Fruit fly (Drosophila melanogaster) whole organism, embryonic: ENCODE data around the gene CG34310.

ENCODE experiments used
- Ada2b ChIP-seq: fragments of 200-800 bp; sonication (Bioruptor generic); IDR thresholded peaks from 2 replicates; pipeline ENCODE4 v1.3.6; 2022; ENCODE audit warnings: missing biosample characterization, missing genetic modification characterization
- CG10366 ChIP-seq: fragments of 200-800 bp; sonication (Bioruptor generic); IDR thresholded peaks from 2 replicates; pipeline ENCODE4 v1.3.6; 2022; ENCODE audit warnings: missing biosample characterization, missing genetic modification characterization
- CG10431 ChIP-seq: fragments of 200-800 bp; sonication (Bioruptor generic); optimal IDR thresholded peaks from 3 replicates; lab custom pipeline; 2018; ENCODE audit warnings: missing biosample characterization, mild to moderate bottlenecking, missing genetic modification characterization
- CG10979 ChIP-seq: fragments of 200-800 bp; sonication (Bioruptor generic); optimal IDR thresholded peaks from 2 replicates; lab custom pipeline; 2018; ENCODE audit warnings: missing biosample characterization, mild to moderate bottlenecking, missing genetic modification characterization, moderate library complexity
- CG11085 ChIP-seq: fragments of 200-800 bp; sonication (Bioruptor generic); IDR thresholded peaks from 2 replicates; pipeline ENCODE4 v1.3.6; 2022; ENCODE audit warnings: missing biosample characterization, missing genetic modification characterization
- CG11504 ChIP-seq: fragments of 200-800 bp; sonication (Bioruptor generic); optimal IDR thresholded peaks from 3 replicates; lab custom pipeline; 2019; ENCODE audit warnings: missing biosample characterization, mild to moderate bottlenecking, missing genetic modification characterization, moderate library complexity
- CG11560 ChIP-seq: fragments of 200-800 bp; sonication (Bioruptor generic); IDR thresholded peaks from 3 replicates; pipeline ENCODE4 v1.3.6; 2022; ENCODE audit warnings: missing biosample characterization, missing genetic modification characterization
- CG13287 ChIP-seq: fragments of 200-800 bp; sonication (Bioruptor generic); IDR thresholded peaks from 2 replicates; pipeline ENCODE4 v1.3.6; 2022; ENCODE audit warnings: missing biosample characterization, missing genetic modification characterization; ENCODE audit not compliant: partially characterized antibody
- CG1603 ChIP-seq: fragments of 200-800 bp; sonication (Bioruptor generic); optimal IDR thresholded peaks from 2 replicates; lab custom pipeline; 2019; ENCODE audit warnings: missing biosample characterization, mild to moderate bottlenecking, missing genetic modification characterization, moderate library complexity
- CG17359 ChIP-seq: fragments of 200-800 bp; sonication (Bioruptor generic); optimal IDR thresholded peaks from 3 replicates; lab custom pipeline; 2018; ENCODE audit warnings: missing biosample characterization, mild to moderate bottlenecking, missing genetic modification characterization, moderate library complexity
- CG17361 ChIP-seq: fragments of 200-800 bp; sonication (Bioruptor generic); IDR thresholded peaks from 3 replicates; pipeline ENCODE4 v1.3.6; 2022; ENCODE audit warnings: missing biosample characterization, missing genetic modification characterization
- CG17912 ChIP-seq: fragments of 200-800 bp; sonication (Bioruptor generic); optimal IDR thresholded peaks from 2 replicates; lab custom pipeline; 2018; ENCODE audit warnings: missing biosample characterization, mild to moderate bottlenecking, missing genetic modification characterization
- CG2116 ChIP-seq: fragments of 200-800 bp; sonication (Bioruptor generic); optimal IDR thresholded peaks from 3 replicates; lab custom pipeline; 2018; ENCODE audit warnings: missing biosample characterization, mild to moderate bottlenecking, missing genetic modification characterization
- CG3281 ChIP-seq: fragments of 200-800 bp; sonication (Bioruptor generic); optimal IDR thresholded peaks from 3 replicates; lab custom pipeline; 2017; ENCODE audit warnings: missing biosample characterization, mild to moderate bottlenecking, missing genetic modification characterization
- CG43689 ChIP-seq: fragments of 200-800 bp; sonication (Bioruptor generic); IDR thresholded peaks from 2 replicates; pipeline ENCODE4 v1.3.6; 2022; ENCODE audit warnings: missing biosample characterization, missing genetic modification characterization
- CG6654 ChIP-seq: fragments of 200-800 bp; sonication (Bioruptor generic); optimal IDR thresholded peaks from 2 replicates; lab custom pipeline; 2017; ENCODE audit warnings: missing biosample characterization, mild to moderate bottlenecking, missing genetic modification characterization
- CG6683 ChIP-seq: fragments of 200-800 bp; sonication (Bioruptor generic); optimal IDR thresholded peaks from 2 replicates; lab custom pipeline; 2017; ENCODE audit warnings: missing biosample characterization, mild to moderate bottlenecking, missing genetic modification characterization, missing genetic modification reagents
- CG7987 ChIP-seq: fragments of 200-800 bp; sonication (Bioruptor generic); optimal IDR thresholded peaks from 2 replicates; lab custom pipeline; 2018; ENCODE audit warnings: missing biosample characterization, mild to moderate bottlenecking, missing genetic modification characterization, moderate library complexity
- CrebB ChIP-seq: fragments of 200-800 bp; sonication (Bioruptor generic); optimal IDR thresholded peaks from 3 replicates; lab custom pipeline; 2018; ENCODE audit warnings: missing biosample characterization, mild to moderate bottlenecking, missing genetic modification characterization
- Dbx ChIP-seq: fragments of 200-800 bp; sonication (Bioruptor generic); IDR thresholded peaks from 3 replicates; pipeline ENCODE4 v1.3.6; 2022; ENCODE audit warnings: missing biosample characterization, missing genetic modification characterization
- Deaf1 ChIP-seq: fragments of 200-800 bp; optimal IDR thresholded peaks from 3 replicates; lab custom pipeline; 2019; ENCODE audit warnings: missing biosample characterization, mild to moderate bottlenecking, missing genetic modification characterization, moderate library complexity
- Dfd ChIP-seq, 2 experiments: fragments of >200 bp; optimal IDR thresholded peaks; 2 replicates each; lab custom pipeline; 2017; ENCODE audit warnings: missing biosample characterization in 2 of 2, missing genetic modification characterization in 2 of 2
- HLH4C ChIP-seq: fragments of 200-800 bp; sonication (Bioruptor generic); IDR thresholded peaks from 3 replicates; pipeline ENCODE4 v1.3.6; 2022; ENCODE audit warnings: missing biosample characterization, missing genetic modification characterization; ENCODE audit not compliant: partially characterized antibody
- HLH54F ChIP-seq: fragments of 200-800 bp; sonication (Bioruptor generic); optimal IDR thresholded peaks from 3 replicates; lab custom pipeline; 2016; ENCODE audit warnings: missing biosample characterization, missing genetic modification characterization
- Hr51 ChIP-seq, 2 experiments: fragments of 200-800 bp; sonication (Bioruptor generic); optimal IDR thresholded peaks; 2 replicates in 1 of 2; 3 replicates in 1 of 2; lab custom pipeline; 2016 to 2018; ENCODE audit warnings: missing biosample characterization in 2 of 2, missing genetic modification characterization in 2 of 2, mild to moderate bottlenecking in 1 of 2, moderate library complexity in 1 of 2
- Jarid2 ChIP-seq: fragments of 200-800 bp; sonication (Bioruptor generic); optimal IDR thresholded peaks from 3 replicates; lab custom pipeline; 2017; ENCODE audit warnings: mild to moderate bottlenecking, missing biosample characterization, missing genetic modification reagents, missing genetic modification characterization
- NFAT ChIP-seq: fragments of 200-800 bp; sonication (Bioruptor generic); IDR thresholded peaks from 2 replicates; pipeline ENCODE4 v1.3.6; 2022; ENCODE audit warnings: missing biosample characterization, missing genetic modification characterization
- Oaz ChIP-seq: fragments of 200-800 bp; sonication (Bioruptor generic); IDR thresholded peaks from 2 replicates; pipeline ENCODE4 v1.3.6; 2022; ENCODE audit warnings: missing biosample characterization, missing genetic modification characterization
- Oli ChIP-seq: fragments of 200-800 bp; sonication (Bioruptor generic); optimal IDR thresholded peaks from 2 replicates; lab custom pipeline; 2018; ENCODE audit warnings: missing biosample characterization, mild to moderate bottlenecking, missing genetic modification characterization, moderate library complexity
- Sry-δ ChIP-seq: fragments of 200-800 bp; sonication (Bioruptor generic); optimal IDR thresholded peaks from 2 replicates; lab custom pipeline; 2016; ENCODE audit warnings: missing biosample characterization, missing genetic modification characterization
- ab ChIP-seq: fragments of 200-800 bp; sonication (Bioruptor generic); optimal IDR thresholded peaks from 2 replicates; lab custom pipeline; 2016; ENCODE audit warnings: missing biosample characterization, missing genetic modification characterization
- al ChIP-seq: fragments of 200-800 bp; sonication (Bioruptor generic); IDR thresholded peaks from 2 replicates; pipeline ENCODE4 v1.3.6; 2022; ENCODE audit warnings: missing biosample characterization, missing genetic modification characterization
- aop ChIP-seq: fragments of 200-800 bp; sonication (Bioruptor generic); IDR thresholded peaks from 2 replicates; pipeline ENCODE4 v1.3.6; 2022; ENCODE audit warnings: missing biosample characterization, missing genetic modification characterization
- caup ChIP-seq: fragments of 200-800 bp; sonication (Bioruptor generic); optimal IDR thresholded peaks from 3 replicates; lab custom pipeline; 2017; ENCODE audit warnings: missing biosample characterization, mild to moderate bottlenecking, missing genetic modification characterization, moderate library complexity; ENCODE audit not compliant: severe bottlenecking
- corto ChIP-seq: fragments of 200-800 bp; sonication (Bioruptor generic); optimal IDR thresholded peaks from 2 replicates; lab custom pipeline; 2016; ENCODE audit warnings: missing biosample characterization, mild to moderate bottlenecking, missing genetic modification characterization, moderate library complexity
- dmrt99B ChIP-seq: fragments of 200-800 bp; sonication (Bioruptor generic); optimal IDR thresholded peaks from 2 replicates; lab custom pipeline; 2018; ENCODE audit warnings: missing biosample characterization, mild to moderate bottlenecking, missing genetic modification characterization, moderate library complexity
- esg ChIP-seq: fragments of 200-800 bp; sonication (Bioruptor generic); conservative IDR thresholded peaks from 2 replicates; pipeline ENCODE4 v1.3.6; 2022; ENCODE audit warnings: missing biosample characterization, missing genetic modification characterization
- gce ChIP-seq: fragments of 200-800 bp; sonication (Bioruptor generic); IDR thresholded peaks from 3 replicates; pipeline ENCODE4 v1.3.6; 2022; ENCODE audit warnings: missing biosample characterization, missing genetic modification characterization
- mirr ChIP-seq: fragments of 200-800 bp; sonication (Bioruptor generic); optimal IDR thresholded peaks from 3 replicates; lab custom pipeline; 2018; ENCODE audit warnings: missing biosample characterization, mild to moderate bottlenecking, missing genetic modification characterization
- nau ChIP-seq: fragments of 200-800 bp; sonication (Bioruptor generic); optimal IDR thresholded peaks from 3 replicates; lab custom pipeline; 2017; ENCODE audit warnings: missing biosample characterization, mild to moderate bottlenecking, missing genetic modification characterization, missing genetic modification reagents
- pzg ChIP-seq: fragments of 200-800 bp; sonication (Bioruptor generic); optimal IDR thresholded peaks from 3 replicates; lab custom pipeline; 2018; ENCODE audit warnings: missing biosample characterization, mild to moderate bottlenecking, missing genetic modification characterization, moderate library complexity
- run ChIP-seq: fragments of 200-800 bp; sonication (Bioruptor generic); optimal IDR thresholded peaks from 3 replicates; lab custom pipeline; 2018; ENCODE audit warnings: missing biosample characterization, mild to moderate bottlenecking, missing genetic modification characterization
- schlank ChIP-seq: fragments of 200-800 bp; sonication (Bioruptor generic); optimal IDR thresholded peaks from 2 replicates; lab custom pipeline; 2018; ENCODE audit warnings: missing biosample characterization, mild to moderate bottlenecking, missing genetic modification characterization
- tgo ChIP-seq: fragments of 200-800 bp; sonication (Bioruptor generic); IDR thresholded peaks from 3 replicates; pipeline ENCODE4 v1.3.6; 2022; ENCODE audit warnings: missing biosample characterization, missing genetic modification characterization
- unc-4 ChIP-seq: fragments of 200-800 bp; sonication (Bioruptor generic); IDR thresholded peaks from 2 replicates; pipeline ENCODE4 v1.3.6; 2022; ENCODE audit warnings: missing biosample characterization, missing genetic modification characterization; ENCODE audit not compliant: partially characterized antibody
- vvl ChIP-seq: fragments of 200-800 bp; sonication (Bioruptor generic); IDR thresholded peaks from 2 replicates; pipeline ENCODE4 v1.3.6; 2022; ENCODE audit warnings: missing biosample characterization, missing genetic modification characterization
- zfh1 ChIP-seq: fragments of 200-800 bp; sonication (Bioruptor generic); IDR thresholded peaks from 3 replicates; pipeline ENCODE4 v1.3.6; 2022; ENCODE audit warnings: missing biosample characterization, missing genetic modification characterization

The CG34310 gene

DNA sequence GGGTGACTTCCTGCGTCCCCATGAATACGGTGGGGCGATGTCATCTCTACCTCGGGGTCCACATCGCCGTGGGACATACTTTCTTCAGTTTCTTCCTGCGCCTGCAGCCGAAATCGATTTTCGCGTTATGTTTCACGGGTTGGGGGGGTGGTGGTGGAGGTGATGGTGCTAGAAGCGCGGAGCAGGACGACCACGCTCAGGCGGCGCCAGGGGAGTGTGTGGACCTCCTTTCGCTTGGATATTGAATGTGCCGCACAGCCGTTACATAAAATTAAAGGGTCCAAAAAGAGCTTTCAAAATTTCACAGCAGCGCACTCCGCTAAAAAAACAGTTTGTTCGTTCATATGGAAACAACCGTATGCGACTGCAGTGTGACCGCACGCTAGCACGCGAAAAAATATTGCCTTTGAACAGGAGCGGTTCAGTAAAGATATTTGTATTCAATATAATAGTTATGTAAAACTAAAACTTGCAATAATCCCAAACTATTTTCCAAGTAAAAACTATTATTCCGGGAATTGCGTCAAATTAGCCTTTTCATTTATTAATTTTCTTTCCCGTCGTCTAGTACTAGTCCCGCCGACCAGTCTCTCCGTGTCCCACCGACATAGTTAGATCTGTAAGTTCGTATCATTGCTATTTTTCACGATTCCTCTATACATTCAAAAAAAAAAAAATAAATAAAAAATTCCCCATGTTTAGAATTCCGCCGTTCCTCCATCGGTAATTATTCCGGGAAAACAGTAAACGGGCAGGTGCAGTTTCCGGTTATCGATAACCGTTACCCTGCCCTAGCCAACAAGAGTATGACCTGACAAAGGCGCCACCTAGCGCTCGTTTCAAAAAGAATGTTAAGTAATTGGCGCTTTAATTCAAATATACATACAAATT lies 20.8 kb downstream of the CG34310 start, which contains the start of gene Nhe3 (continued):
- peak; percentile 68 for TF ChIP-seq HLH4C
- peak; percentile 85 for TF ChIP-seq HLH54F
- TF ChIP-seq caup (GFP tag; lab: Kevin White, UChicago), result peak; percentile 79
- peak; percentile 65 for TF ChIP-seq CrebB (tag; lab: Kevin White, UChicago)
- no peak for TF ChIP-seq CG11504 (tag; lab: Kevin White, UChicago)
- TF ChIP-seq CG11085, result peak; percentile 71
- TF ChIP-seq Oaz (GFP tag; lab: Robert Waterston, UW), result peak; percentile 54; the same call in 1 of the 2 replicates
- TF ChIP-seq Deaf1, result peak; percentile 26
- peak; percentile 33 for TF ChIP-seq CG10431 (GFP tag; lab: Kevin White, UChicago)
- peak; percentile 80 for TF ChIP-seq CG10366 (GFP tag; lab: Robert Waterston, UW)
- peak; percentile 89 for TF ChIP-seq Dbx (GFP tag; lab: Robert Waterston, UW)
- TF ChIP-seq aop (GFP tag; lab: Robert Waterston, UW), result no peak
- TF ChIP-seq corto, result no peak
- no peak for TF ChIP-seq mirr (GFP tag; lab: Kevin White, UChicago)
- peak; percentile 76 for TF ChIP-seq CG2116
- peak; percentile 71; the same call in 1 of the 3 replicates for TF ChIP-seq gce (GFP tag; lab: Robert Waterston, UW)
- peak; percentile 84 for TF ChIP-seq NFAT (GFP tag; lab: Robert Waterston, UW)
- peak; percentile 58 for TF ChIP-seq nau (GFP tag; lab: Kevin White, UChicago)
- TF ChIP-seq esg (GFP tag; lab: Robert Waterston, UW), result peak; percentile 76
- peak; percentile 40 for TF ChIP-seq CG6654
- peak; percentile 77 for TF ChIP-seq Oli (tag; lab: Kevin White, UChicago)
- TF ChIP-seq CG11560 (tag; lab: Robert Waterston, UW), result peak; percentile 68; the same call in 2 of the 3 replicates
- TF ChIP-seq vvl, result peak; percentile 89
- peak; percentile 82 for TF ChIP-seq al (GFP tag; lab: Robert Waterston, UW)
- TF ChIP-seq CG10979 (tag; lab: Kevin White, UChicago), result peak; percentile 73
- TF ChIP-seq unc-4, result peak; percentile 54
- TF ChIP-seq Ada2b (GFP tag; lab: Robert Waterston, UW), result peak; percentile 66
- TF ChIP-seq CG13287 (GFP tag; lab: Robert Waterston, UW), result peak; percentile 47; the same call in 1 of the 2 replicates
- no peak; the same call in 1 of the 2 replicates for TF ChIP-seq CG43689 (GFP tag; lab: Robert Waterston, UW)
- peak; percentile 64 for TF ChIP-seq Sry-δ (GFP tag; lab: Kevin White, UChicago)
- peak; percentile 88; the same call in 2 of the 3 replicates for TF ChIP-seq zfh1 (GFP tag; lab: Robert Waterston, UW)
- TF ChIP-seq tgo (GFP tag; lab: Robert Waterston, UW), result peak; percentile 82
- TF ChIP-seq Jarid2 (GFP tag; lab: Kevin White, UChicago), result peak; percentile 84
- peak; percentile 68 for TF ChIP-seq ab (GFP tag; lab: Kevin White, UChicago)
- peak; percentile 32 to 82 for TF ChIP-seq Hr51 (GFP tag; optimal IDR thresholded peaks at IDR 0.05; lab: Kevin White, UChicago)
- peak; percentile 73 for TF ChIP-seq CG17359
- no peak for TF ChIP-seq CG17912
- TF ChIP-seq CG3281, result peak; percentile 74
- peak; percentile 87 for TF ChIP-seq CG17361
- no peak for TF ChIP-seq dmrt99B (tag; lab: Kevin White, UChicago)
- peak; percentile 40 for TF ChIP-seq pzg (GFP tag; lab: Kevin White, UChicago)
- TF ChIP-seq CG6683 (GFP tag; lab: Kevin White, UChicago), result peak; percentile 18
- TF ChIP-seq CG1603 (tag; lab: Kevin White, UChicago), result peak; percentile 66
- TF ChIP-seq Dfd (GFP tag; optimal IDR thresholded peaks at IDR 0.05; lab: Kevin White, UChicago), result no peak
- peak; percentile 43 for TF ChIP-seq schlank (tag; lab: Kevin White, UChicago)
- TF ChIP-seq CG7987 (GFP tag; lab: Kevin White, UChicago), result no peak
- TF ChIP-seq run (tag; lab: Kevin White, UChicago), result peak; percentile 36
